Fruit fly (Drosophila melanogaster) whole organism, embryonic: ENCODE measurements around the gene CG7742.

Source experiments
- B-H1 ChIP-seq: fragments of 200-800 bp; sonication (Bioruptor generic); IDR thresholded peaks from 3 replicates; pipeline ENCODE4 v1.3.6; 2022; ENCODE audit warnings: missing biosample characterization, missing genetic modification characterization
- CG10147 ChIP-seq: fragments of 200-800 bp; sonication (Bioruptor generic); optimal IDR thresholded peaks from 2 replicates; lab custom pipeline; 2019; ENCODE audit warnings: missing biosample characterization, mild to moderate bottlenecking, missing genetic modification characterization, moderate library complexity
- CG10959 ChIP-seq: fragments of 200-800 bp; sonication (Bioruptor generic); IDR thresholded peaks from 2 replicates; pipeline ENCODE4 v1.3.6; 2022; ENCODE audit warnings: missing biosample characterization, missing genetic modification characterization
- CG14441 ChIP-seq: fragments of 200-800 bp; sonication (Bioruptor generic); IDR thresholded peaks from 2 replicates; pipeline ENCODE4 v1.3.6; 2022; ENCODE audit warnings: missing biosample characterization, missing genetic modification characterization
- CG14710 ChIP-seq: fragments of 200-800 bp; sonication (Bioruptor generic); optimal IDR thresholded peaks from 3 replicates; lab custom pipeline; 2019; ENCODE audit warnings: missing biosample characterization, mild to moderate bottlenecking, missing genetic modification characterization, moderate library complexity
- CG15514 ChIP-seq: fragments of 200-800 bp; sonication (Bioruptor generic); optimal IDR thresholded peaks from 3 replicates; lab custom pipeline; 2017; ENCODE audit warnings: missing biosample characterization, missing genetic modification characterization, mild to moderate bottlenecking, moderate library complexity, missing genetic modification reagents
- CG17359 ChIP-seq: fragments of 200-800 bp; sonication (Bioruptor generic); optimal IDR thresholded peaks from 3 replicates; lab custom pipeline; 2018; ENCODE audit warnings: missing biosample characterization, mild to moderate bottlenecking, missing genetic modification characterization, moderate library complexity
- CG17385 ChIP-seq: fragments of 200-800 bp; sonication (Bioruptor generic); optimal IDR thresholded peaks from 3 replicates; lab custom pipeline; 2018; ENCODE audit warnings: missing biosample characterization, mild to moderate bottlenecking, missing genetic modification characterization
- CG17568 ChIP-seq: fragments of 200-800 bp; sonication (Bioruptor generic); optimal IDR thresholded peaks from 2 replicates; lab custom pipeline; 2018; ENCODE audit warnings: missing biosample characterization, mild to moderate bottlenecking, missing genetic modification characterization, moderate library complexity
- CG18619 ChIP-seq: fragments of 200-800 bp; sonication (Bioruptor generic); optimal IDR thresholded peaks from 3 replicates; lab custom pipeline; 2017; ENCODE audit warnings: missing biosample characterization, mild to moderate bottlenecking, missing genetic modification characterization
- CG2120 ChIP-seq: fragments of 200-800 bp; sonication (Bioruptor generic); optimal IDR thresholded peaks from 3 replicates; lab custom pipeline; 2016; ENCODE audit warnings: missing biosample characterization, missing genetic modification characterization
- CG2678 ChIP-seq: fragments of 200-800 bp; sonication (Bioruptor generic); optimal IDR thresholded peaks from 3 replicates; lab custom pipeline; 2019; ENCODE audit warnings: missing biosample characterization, mild to moderate bottlenecking, missing genetic modification characterization, moderate library complexity
- CG2712 ChIP-seq: fragments of 200-800 bp; optimal IDR thresholded peaks from 3 replicates; lab custom pipeline; 2019; ENCODE audit warnings: missing biosample characterization, mild to moderate bottlenecking, missing genetic modification characterization, moderate library complexity
- CG32772 ChIP-seq: fragments of 200-800 bp; sonication (Bioruptor generic); IDR thresholded peaks from 2 replicates; pipeline ENCODE4 v1.3.6; 2022; ENCODE audit warnings: missing biosample characterization, missing genetic modification characterization
- CG34376 ChIP-seq: fragments of 200-800 bp; sonication (Bioruptor generic); optimal IDR thresholded peaks from 2 replicates; lab custom pipeline; 2018; ENCODE audit warnings: missing biosample characterization, mild to moderate bottlenecking, missing genetic modification characterization
- CG4707 ChIP-seq: fragments of 200-800 bp; sonication (Bioruptor generic); optimal IDR thresholded peaks from 2 replicates; lab custom pipeline; 2018; ENCODE audit warnings: missing biosample characterization, mild to moderate bottlenecking, missing genetic modification characterization, moderate library complexity
- CG6254 ChIP-seq: fragments of 200-800 bp; sonication (Bioruptor generic); optimal IDR thresholded peaks from 3 replicates; lab custom pipeline; 2017; ENCODE audit warnings: mild to moderate bottlenecking, missing biosample characterization, missing genetic modification reagents, missing genetic modification characterization
- CG6765 ChIP-seq: fragments of 200-800 bp; sonication (Bioruptor generic); optimal IDR thresholded peaks from 3 replicates; lab custom pipeline; 2017; ENCODE audit warnings: missing biosample characterization, mild to moderate bottlenecking, missing genetic modification characterization
- CG8089 ChIP-seq: fragments of 200-800 bp; sonication (Bioruptor generic); optimal IDR thresholded peaks from 3 replicates; lab custom pipeline; 2016; ENCODE audit warnings: missing biosample characterization, missing genetic modification characterization
- CG8944 ChIP-seq: fragments of 200-800 bp; sonication (Bioruptor generic); optimal IDR thresholded peaks from 3 replicates; lab custom pipeline; 2016; ENCODE audit warnings: missing biosample characterization, missing genetic modification characterization
- CG9437 ChIP-seq: fragments of 200-800 bp; sonication (Bioruptor generic); optimal IDR thresholded peaks from 2 replicates; lab custom pipeline; 2018; ENCODE audit warnings: missing biosample characterization, mild to moderate bottlenecking, missing genetic modification characterization
- CG9609 ChIP-seq: fragments of 200-800 bp; sonication (Bioruptor generic); optimal IDR thresholded peaks from 3 replicates; lab custom pipeline; 2016; ENCODE audit warnings: missing biosample characterization, missing genetic modification characterization
- Drgx ChIP-seq: fragments of 200-800 bp; sonication (Bioruptor generic); IDR thresholded peaks from 2 replicates; pipeline ENCODE4 v1.3.6; 2022; ENCODE audit warnings: missing biosample characterization, missing genetic modification characterization
- Ets65A ChIP-seq: fragments of 200-800 bp; sonication (Bioruptor generic); peaks from one replicate; lab custom pipeline; 2016; ENCODE audit warnings: missing biosample characterization, missing genetic modification characterization
- Oli ChIP-seq: fragments of 200-800 bp; sonication (Bioruptor generic); optimal IDR thresholded peaks from 2 replicates; lab custom pipeline; 2018; ENCODE audit warnings: missing biosample characterization, mild to moderate bottlenecking, missing genetic modification characterization, moderate library complexity
- Rfx ChIP-seq: fragments of 200-800 bp; sonication (Bioruptor generic); IDR thresholded peaks from 2 replicates; pipeline ENCODE4 v1.3.6; 2022; ENCODE audit warnings: missing biosample characterization, missing genetic modification characterization
- ase ChIP-seq: fragments of 200-800 bp; sonication (Bioruptor generic); IDR thresholded peaks from 3 replicates; pipeline ENCODE4 v1.3.6; 2022; ENCODE audit warnings: missing biosample characterization, missing genetic modification characterization
- bsh ChIP-seq, 2 experiments: fragments of 200-800 bp; sonication (Bioruptor generic); optimal IDR thresholded peaks; 2 replicates each; lab custom pipeline; 2017 to 2018; ENCODE audit warnings: mild to moderate bottlenecking in 2 of 2, missing biosample characterization in 2 of 2, missing genetic modification characterization in 2 of 2, moderate library complexity in 1 of 2
- cg ChIP-seq: fragments of 200-800 bp; sonication (Bioruptor generic); optimal IDR thresholded peaks from 3 replicates; lab custom pipeline; 2019; ENCODE audit warnings: missing biosample characterization, mild to moderate bottlenecking, missing genetic modification characterization, moderate library complexity
- chif ChIP-seq, 2 experiments: fragments of 200-800 bp; sonication (Bioruptor generic); optimal IDR thresholded peaks; 3 replicates each; lab custom pipeline; 2016; ENCODE audit warnings: missing biosample characterization in 2 of 2, missing genetic modification characterization in 2 of 2
- chinmo ChIP-seq: fragments of 200-800 bp; sonication (Bioruptor generic); IDR thresholded peaks from 4 replicates; pipeline ENCODE4 v1.3.6; 2022; ENCODE audit warnings: missing biosample characterization, missing genetic modification characterization; ENCODE audit not compliant: partially characterized antibody
- ci ChIP-seq: fragments of 200-800 bp; sonication (Bioruptor generic); IDR thresholded peaks from 3 replicates; pipeline ENCODE4 v1.3.6; 2022; ENCODE audit warnings: missing biosample characterization, missing genetic modification characterization
- dmrt99B ChIP-seq: fragments of 200-800 bp; sonication (Bioruptor generic); optimal IDR thresholded peaks from 2 replicates; lab custom pipeline; 2018; ENCODE audit warnings: missing biosample characterization, mild to moderate bottlenecking, missing genetic modification characterization, moderate library complexity
- dpn ChIP-seq, 2 experiments: fragments of 200-800 bp; sonication (Bioruptor generic); optimal IDR thresholded peaks; 3 replicates each; lab custom pipeline; 2016; ENCODE audit warnings: missing biosample characterization in 2 of 2, missing genetic modification characterization in 2 of 2
- grau ChIP-seq: fragments of 200-800 bp; optimal IDR thresholded peaks from 3 replicates; lab custom pipeline; 2019; ENCODE audit warnings: missing biosample characterization, mild to moderate bottlenecking, missing genetic modification characterization, moderate library complexity
- h ChIP-seq: fragments of >200 bp; optimal IDR thresholded peaks from 2 replicates; lab custom pipeline; 2017
- hbn ChIP-seq: fragments of 200-800 bp; sonication (Bioruptor generic); IDR thresholded peaks from 2 replicates; pipeline ENCODE4 v1.3.6; 2022; ENCODE audit warnings: missing biosample characterization, missing genetic modification characterization; ENCODE audit not compliant: partially characterized antibody
- lab ChIP-seq: fragments of 200-800 bp; sonication (Bioruptor generic); optimal IDR thresholded peaks from 3 replicates; lab custom pipeline; 2017; ENCODE audit warnings: missing biosample characterization, missing genetic modification characterization, mild to moderate bottlenecking, moderate library complexity, missing genetic modification reagents
- lilli ChIP-seq: fragments of 200-800 bp; sonication (Bioruptor generic); optimal IDR thresholded peaks from 3 replicates; lab custom pipeline; 2016; ENCODE audit warnings: missing biosample characterization, missing genetic modification characterization
- maf-S ChIP-seq: fragments of 200-800 bp; sonication (Bioruptor generic); optimal IDR thresholded peaks from 2 replicates; lab custom pipeline; 2016; ENCODE audit warnings: missing biosample characterization, missing genetic modification characterization
- prd ChIP-seq, 3 experiments: fragments of >200 bp in 2 of 3; fragments of 200-800 bp in 1 of 3; sonication (Bioruptor generic) in 1 of 3; optimal IDR thresholded peaks in 2 of 3; IDR thresholded peaks in 1 of 3; 2 replicates in 2 of 3; 3 replicates in 1 of 3; pipeline versions ENCODE4 v1.3.6 to Lab custom; 2017 to 2022; ENCODE audit warnings: missing biosample characterization in 1 of 3, missing genetic modification characterization in 1 of 3
- rib ChIP-seq: fragments of 200-800 bp; sonication (Bioruptor generic); IDR thresholded peaks from 2 replicates; pipeline ENCODE4 v1.3.6; 2022; ENCODE audit warnings: missing biosample characterization, missing genetic modification characterization
- row ChIP-seq: fragments of 200-800 bp; sonication (Bioruptor generic); IDR thresholded peaks from 3 replicates; pipeline ENCODE4 v1.3.6; 2022; ENCODE audit warnings: missing biosample characterization, missing genetic modification characterization
- sc ChIP-seq, 3 experiments: fragments of >200 bp in 2 of 3; fragments of 200-800 bp in 1 of 3; sonication (Bioruptor generic) in 1 of 3; optimal IDR thresholded peaks; 2 replicates in 2 of 3; 3 replicates in 1 of 3; lab custom pipeline; 2017; ENCODE audit warnings: mild to moderate bottlenecking in 1 of 3, missing biosample characterization in 1 of 3, missing genetic modification characterization in 1 of 3, missing genetic modification reagents in 1 of 3
- seq ChIP-seq: fragments of 200-800 bp; sonication (Bioruptor generic); IDR thresholded peaks from 2 replicates; pipeline ENCODE4 v1.3.6; 2022; ENCODE audit warnings: missing biosample characterization, missing genetic modification characterization
- ssp ChIP-seq: fragments of 200-800 bp; sonication (Bioruptor generic); IDR thresholded peaks from 2 replicates; pipeline ENCODE4 v1.3.6; 2022; ENCODE audit warnings: missing biosample characterization, missing genetic modification characterization
- vvl ChIP-seq: fragments of 200-800 bp; sonication (Bioruptor generic); IDR thresholded peaks from 2 replicates; pipeline ENCODE4 v1.3.6; 2022; ENCODE audit warnings: missing biosample characterization, missing genetic modification characterization
- zfh2 ChIP-seq: fragments of 200-800 bp; sonication (Bioruptor generic); optimal IDR thresholded peaks from 2 replicates; lab custom pipeline; 2016; ENCODE audit warnings: missing biosample characterization, missing genetic modification characterization

The CG7742 gene

DNA sequence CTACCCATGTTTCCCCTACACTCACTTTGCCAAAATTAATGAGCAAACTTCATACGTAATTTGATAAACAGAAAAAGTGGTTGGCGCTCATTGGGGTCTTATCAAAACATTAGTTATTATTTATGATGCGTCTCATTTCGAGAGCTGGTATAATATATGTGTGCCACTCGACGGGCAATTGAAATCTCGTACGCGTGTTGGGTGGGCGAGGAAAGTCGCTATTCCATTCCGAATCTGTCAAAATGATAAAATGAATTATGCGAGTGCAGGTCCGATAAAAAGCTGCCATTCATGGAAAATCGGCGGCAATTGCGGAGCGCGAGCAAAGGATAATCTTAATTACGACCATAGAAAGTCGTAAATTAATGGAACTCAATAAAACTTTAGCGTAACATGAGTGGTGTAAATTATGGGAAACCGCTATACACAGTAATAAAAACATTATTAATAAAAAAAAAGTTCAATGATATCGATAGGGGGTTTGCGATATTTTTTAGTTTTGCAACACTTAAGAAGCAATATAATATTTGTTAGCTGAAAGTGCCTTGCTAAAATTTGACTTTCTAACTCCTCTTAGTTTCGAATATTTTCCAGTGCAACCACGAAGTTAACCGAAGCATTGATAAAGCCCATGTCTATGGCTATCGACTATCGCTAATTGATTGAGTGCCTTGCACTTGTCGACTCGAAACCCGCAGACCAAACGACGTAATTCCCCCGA lies 27.5 kb upstream of the CG7742 start (continued):
- TF ChIP-seq CG14710: no peak
- TF ChIP-seq dmrt99B (tag; lab: Kevin White, UChicago): peak; percentile 41
- peak in 1 of 2 experiments; percentile 7 for TF ChIP-seq dpn (GFP tag; optimal IDR thresholded peaks at IDR 0.05; lab: Kevin White, UChicago)
- no peak for TF ChIP-seq seq (GFP tag; lab: Robert Waterston, UW)
- peak; percentile 5 for TF ChIP-seq CG17359 (tag; lab: Kevin White, UChicago)
- TF ChIP-seq CG15514 (GFP tag; lab: Kevin White, UChicago): peak; percentile 10
- peak; percentile 47 for TF ChIP-seq CG2120 (GFP tag; lab: Kevin White, UChicago)
- no peak for TF ChIP-seq h (lab: Kevin White, UChicago)
- TF ChIP-seq grau (tag; lab: Kevin White, UChicago): peak; percentile 13
- TF ChIP-seq CG32772 (GFP tag; lab: Robert Waterston, UW): 0 out of 2 replicates have a peak, but pooled peaks have one; percentile 13
- TF ChIP-seq CG6765 (GFP tag; lab: Kevin White, UChicago): no peak
- TF ChIP-seq maf-S: no peak
- no peak for TF ChIP-seq CG10147
- TF ChIP-seq chif (GFP tag; optimal IDR thresholded peaks at IDR 0.05; lab: Kevin White, UChicago): no peak
- TF ChIP-seq lilli (GFP tag; lab: Kevin White, UChicago): peak; percentile 12
- TF ChIP-seq Oli: peak; percentile 23
- peak; percentile 40 for TF ChIP-seq Ets65A (GFP tag; lab: Kevin White, UChicago)
- no peak for TF ChIP-seq CG4707
- TF ChIP-seq B-H1 (GFP tag; lab: Robert Waterston, UW): peak; percentile 11; the same call in 1 of the 3 replicates
- TF ChIP-seq CG18619 (GFP tag; lab: Kevin White, UChicago): no peak
- no peak for TF ChIP-seq zfh2 (GFP tag; lab: Kevin White, UChicago)
- TF ChIP-seq CG34376 (GFP tag; lab: Kevin White, UChicago): peak; percentile 47
- no peak for TF ChIP-seq CG8089 (GFP tag; lab: Kevin White, UChicago)
- no peak for TF ChIP-seq ssp
- TF ChIP-seq cg (GFP tag; lab: Kevin White, UChicago): no peak
- TF ChIP-seq CG2712: peak; percentile 32
- TF ChIP-seq row (GFP tag; lab: Robert Waterston, UW): peak; percentile 54; the same call in 2 of the 3 replicates
- no peak for TF ChIP-seq hbn (GFP tag; lab: Robert Waterston, UW)
- TF ChIP-seq chinmo (GFP tag; lab: Robert Waterston, UW): 0 out of 4 replicates have a peak, but pooled peaks have one; percentile 41
- TF ChIP-seq CG10959 (GFP tag; lab: Robert Waterston, UW): no peak
- TF ChIP-seq sc (optimal IDR thresholded peaks at IDR 0.05; lab: Kevin White, UChicago): no peak
- no peak for TF ChIP-seq sc (GFP tag; optimal IDR thresholded peaks at IDR 0.05; lab: Kevin White, UChicago)
- no peak for TF ChIP-seq ase (GFP tag; lab: Robert Waterston, UW)
- peak; percentile 32 for TF ChIP-seq CG17568
- no peak for TF ChIP-seq lab (GFP tag; lab: Kevin White, UChicago)
- peak; percentile 3 for TF ChIP-seq CG9437 (GFP tag; lab: Kevin White, UChicago)
- TF ChIP-seq CG14441 (GFP tag; lab: Robert Waterston, UW): peak; percentile 32; the same call in 1 of the 2 replicates
- peak; percentile 1 for TF ChIP-seq CG6254 (GFP tag; lab: Kevin White, UChicago)
- 0 out of 3 replicates have a peak, but pooled peaks have one; percentile 28 for TF ChIP-seq ci
- no peak for TF ChIP-seq CG9609 (GFP tag; lab: Kevin White, UChicago)
- no peak for TF ChIP-seq CG8944 (GFP tag; lab: Kevin White, UChicago)
- TF ChIP-seq CG2678 (tag; lab: Kevin White, UChicago): peak; percentile 53
- 0 out of 2 replicates have a peak, but pooled peaks have one; percentile 13 for TF ChIP-seq Rfx
- no peak for TF ChIP-seq prd (optimal IDR thresholded peaks at IDR 0.05; lab: Kevin White, UChicago)
- peak; percentile 13; the same call in 1 of the 3 replicates for TF ChIP-seq prd (GFP tag; IDR thresholded peaks at IDR 0.05; lab: Robert Waterston, UW)
- TF ChIP-seq Drgx (GFP tag; lab: Robert Waterston, UW): no peak
- TF ChIP-seq CG17385: peak; percentile 21
- TF ChIP-seq rib: no peak
- peak in 1 of 2 experiments; percentile 16 for TF ChIP-seq bsh (GFP tag; optimal IDR thresholded peaks at IDR 0.05; lab: Kevin White, UChicago)
- TF ChIP-seq vvl (GFP tag; lab: Robert Waterston, UW): peak; percentile 30; the same call in 1 of the 2 replicates
